Worm (Caenorhabditis elegans) whole organism, young adult: ENCODE results near the gene B0222.1.

Source experiments
- B0019.2 ChIP-seq: fragments of 200-800 bp; sonication (Bioruptor generic); conservative IDR thresholded peaks from 2 replicates; pipeline ENCODE4 v1.3.6; 2022; ENCODE audit warnings: missing genetic modification reagents, missing genetic modification characterization, missing compliant biosample characterization
- B0336.3 ChIP-seq: fragments of 200-800 bp; sonication (Bioruptor generic); IDR thresholded peaks from 2 replicates; pipeline ENCODE4 v1.3.6; 2022; ENCODE audit warnings: missing genetic modification characterization, missing compliant biosample characterization
- C17E4.6 ChIP-seq: fragments of 200-800 bp; sonication (Bioruptor generic); IDR thresholded peaks from 2 replicates; pipeline ENCODE4 v1.3.6; 2022; ENCODE audit warnings: missing genetic modification reagents, missing genetic modification characterization, missing compliant biosample characterization
- F52B5.7 ChIP-seq: sonication (generic microtip); optimal IDR thresholded peaks from 2 replicates; lab custom pipeline; 2016; ENCODE audit warnings: mild to moderate bottlenecking, missing genetic modification characterization, missing compliant biosample characterization
- K11D2.4 ChIP-seq: fragments of 200-800 bp; sonication (Bioruptor generic); IDR thresholded peaks from 2 replicates; pipeline ENCODE4 v1.3.6; 2022; ENCODE audit warnings: missing genetic modification reagents, missing genetic modification characterization, missing compliant biosample characterization
- K12H6.12 ChIP-seq: fragments of 200-800 bp; sonication (Bioruptor generic); optimal IDR thresholded peaks from 2 replicates; lab custom pipeline; 2018; ENCODE audit warnings: mild to moderate bottlenecking, missing genetic modification characterization, missing compliant biosample characterization
- T26A5.8 ChIP-seq: sonication (generic microtip); optimal IDR thresholded peaks from 2 replicates; lab custom pipeline; 2016; ENCODE audit warnings: missing genetic modification characterization, missing compliant biosample characterization
- Y53F4B.3 ChIP-seq: fragments of 200-800 bp; sonication (Bioruptor generic); IDR thresholded peaks from 2 replicates; pipeline ENCODE4 v1.3.6; 2022; ENCODE audit warnings: missing genetic modification reagents, missing genetic modification characterization, missing compliant biosample characterization
- Y56A3A.18 ChIP-seq: fragments of 200-800 bp; sonication (Bioruptor generic); IDR thresholded peaks from 2 replicates; pipeline ENCODE4 v1.3.6; 2022; ENCODE audit warnings: missing genetic modification reagents, missing genetic modification characterization, missing compliant biosample characterization
- Y67H2A.10 ChIP-seq: fragments of 200-800 bp; sonication (Bioruptor generic); conservative IDR thresholded peaks from 2 replicates; pipeline ENCODE4 v1.3.6; 2022; ENCODE audit warnings: missing genetic modification reagents, missing genetic modification characterization, missing compliant biosample characterization
- atf-7 ChIP-seq: sonication (generic microtip); optimal IDR thresholded peaks from 2 replicates; lab custom pipeline; 2017; ENCODE audit warnings: mild to moderate bottlenecking, missing genetic modification characterization, missing compliant biosample characterization
- athp-1 ChIP-seq: sonication (generic microtip); optimal IDR thresholded peaks from 2 replicates; lab custom pipeline; 2017; ENCODE audit warnings: mild to moderate bottlenecking, missing genetic modification characterization, missing compliant biosample characterization
- attf-6 ChIP-seq: fragments of 200-800 bp; sonication (Bioruptor generic); IDR thresholded peaks from 2 replicates; pipeline ENCODE4 v1.3.6; 2022; ENCODE audit warnings: missing genetic modification reagents, missing genetic modification characterization, missing compliant biosample characterization
- ccch-3 ChIP-seq: fragments of 200-800 bp; sonication (Bioruptor generic); optimal IDR thresholded peaks from 2 replicates; lab custom pipeline; 2018; ENCODE audit warnings: mild to moderate bottlenecking, missing genetic modification characterization, missing compliant biosample characterization
- cebp-1 ChIP-seq, 2 experiments: fragments of 200-800 bp in 1 of 2; sonication (Bioruptor generic) in 1 of 2; sonication (generic microtip) in 1 of 2; IDR thresholded peaks in 1 of 2; optimal IDR thresholded peaks in 1 of 2; 2 replicates each; pipeline versions ENCODE4 v1.3.6 to Lab custom; 2017 to 2022; ENCODE audit warnings: missing compliant biosample characterization in 2 of 2, missing genetic modification characterization in 2 of 2, mild to moderate bottlenecking in 1 of 2, missing genetic modification reagents in 1 of 2, moderate library complexity in 1 of 2
- ceh-40 ChIP-seq: fragments of 200-800 bp; sonication (Bioruptor generic); IDR thresholded peaks from 2 replicates; pipeline ENCODE4 v1.3.6; 2022; ENCODE audit warnings: missing genetic modification characterization, missing compliant biosample characterization
- ceh-58 ChIP-seq: fragments of 200-800 bp; sonication (Bioruptor generic); IDR thresholded peaks from 2 replicates; pipeline ENCODE4 v1.3.6; 2022; ENCODE audit warnings: missing genetic modification characterization, missing compliant biosample characterization
- dox-1 ChIP-seq: fragments of 200-800 bp; sonication (Bioruptor generic); IDR thresholded peaks from 2 replicates; pipeline ENCODE4 v1.3.6; 2022; ENCODE audit warnings: missing genetic modification reagents, missing genetic modification characterization, missing compliant biosample characterization
- egl-44 ChIP-seq: fragments of 200-800 bp; sonication (Bioruptor generic); IDR thresholded peaks from 2 replicates; pipeline ENCODE4 v1.3.6; 2022; ENCODE audit warnings: missing genetic modification reagents, missing genetic modification characterization, missing compliant biosample characterization
- egrh-3 ChIP-seq: fragments of 200-800 bp; sonication (Bioruptor generic); IDR thresholded peaks from 2 replicates; pipeline ENCODE4 v1.3.6; 2022; ENCODE audit warnings: missing genetic modification reagents, missing genetic modification characterization, missing compliant biosample characterization
- ekl-4 ChIP-seq: fragments of 200-800 bp; sonication (Bioruptor generic); IDR thresholded peaks from 2 replicates; pipeline ENCODE4 v1.3.6; 2022; ENCODE audit warnings: missing genetic modification reagents, missing genetic modification characterization, missing compliant biosample characterization
- gei-17 ChIP-seq: fragments of 200-800 bp; sonication (Bioruptor generic); optimal IDR thresholded peaks from 2 replicates; lab custom pipeline; 2018; ENCODE audit warnings: mild to moderate bottlenecking, missing genetic modification characterization, missing compliant biosample characterization
- him-1 ChIP-seq: sonication (generic microtip); optimal IDR thresholded peaks from 2 replicates; lab custom pipeline; 2016; ENCODE audit warnings: missing genotype, missing genetic modification reagents, missing genetic modification characterization, missing compliant biosample characterization
- hlh-12 ChIP-seq: sonication (generic microtip); optimal IDR thresholded peaks from 2 replicates; lab custom pipeline; 2016; ENCODE audit warnings: missing genetic modification characterization, missing compliant biosample characterization
- hmg-1.2 ChIP-seq: fragments of 200-800 bp; sonication (Bioruptor generic); IDR thresholded peaks from 2 replicates; pipeline ENCODE4 v1.3.6; 2022; ENCODE audit warnings: missing genetic modification reagents, missing genetic modification characterization, missing compliant biosample characterization
- hmg-20 ChIP-seq: fragments of 200-800 bp; sonication (Bioruptor generic); IDR thresholded peaks from 2 replicates; pipeline ENCODE4 v1.3.6; 2022; ENCODE audit warnings: missing genetic modification reagents, missing genetic modification characterization, missing compliant biosample characterization
- hsf-1 ChIP-seq: fragments of 200-800 bp; sonication (Bioruptor generic); IDR thresholded peaks from 2 replicates; pipeline ENCODE4 v1.3.6; 2022; ENCODE audit warnings: missing genetic modification reagents, missing genetic modification characterization, missing compliant biosample characterization
- lag-1 ChIP-seq: fragments of 200-800 bp; sonication (Bioruptor generic); IDR thresholded peaks from 2 replicates; pipeline ENCODE4 v1.3.6; 2022; ENCODE audit warnings: missing genetic modification reagents, missing genetic modification characterization, missing compliant biosample characterization
- let-526 ChIP-seq: fragments of 200-800 bp; sonication (Bioruptor generic); IDR thresholded peaks from 2 replicates; pipeline ENCODE4 v1.3.6; 2022; ENCODE audit warnings: missing genetic modification reagents, missing genetic modification characterization, missing compliant biosample characterization
- lsl-1 ChIP-seq: fragments of 200-800 bp; sonication (Bioruptor generic); optimal IDR thresholded peaks from 2 replicates; lab custom pipeline; 2018; ENCODE audit warnings: mild to moderate bottlenecking, missing genetic modification characterization, moderate library complexity, missing compliant biosample characterization
- mxl-1 ChIP-seq: sonication (generic microtip); optimal IDR thresholded peaks from 2 replicates; lab custom pipeline; 2016; ENCODE audit warnings: missing genetic modification characterization, missing compliant biosample characterization
- nfya-1 ChIP-seq: sonication (generic microtip); optimal IDR thresholded peaks from 2 replicates; lab custom pipeline; 2017; ENCODE audit warnings: antibody characterized with exemption, missing compliant biosample characterization, missing genetic modification characterization, borderline replicate concordance; ENCODE audit not compliant: insufficient read depth
- pbrm-1 ChIP-seq: fragments of 200-800 bp; sonication (Bioruptor generic); IDR thresholded peaks from 2 replicates; pipeline ENCODE4 v1.3.6; 2022; ENCODE audit warnings: missing genetic modification reagents, missing genetic modification characterization, missing compliant biosample characterization
- repo-1 ChIP-seq: sonication (generic microtip); optimal IDR thresholded peaks from 2 replicates; lab custom pipeline; 2017; ENCODE audit warnings: mild to moderate bottlenecking, missing genetic modification characterization, missing compliant biosample characterization
- sdz-38 ChIP-seq: sonication (generic microtip); optimal IDR thresholded peaks from 2 replicates; lab custom pipeline; 2016; ENCODE audit warnings: missing genotype, missing genetic modification characterization, missing compliant biosample characterization
- sea-2 ChIP-seq: fragments of 200-800 bp; sonication (Bioruptor generic); IDR thresholded peaks from 2 replicates; pipeline ENCODE4 v1.3.6; 2022; ENCODE audit warnings: missing genetic modification characterization, missing compliant biosample characterization
- snpc-3.4 ChIP-seq: sonication (generic microtip); optimal IDR thresholded peaks from 2 replicates; lab custom pipeline; 2017; ENCODE audit warnings: missing genetic modification characterization, mild to moderate bottlenecking, missing compliant biosample characterization, antibody characterized with exemption, moderate library complexity, missing genotype, missing genetic modification reagents
- tbx-9 ChIP-seq: sonication (generic microtip); optimal IDR thresholded peaks from 2 replicates; lab custom pipeline; 2016; ENCODE audit warnings: borderline replicate concordance, missing genetic modification characterization, inconsistent platforms, missing compliant biosample characterization
- tlf-1 ChIP-seq: fragments of 200-800 bp; sonication (Bioruptor generic); optimal IDR thresholded peaks from 2 replicates; lab custom pipeline; 2018; ENCODE audit warnings: mild to moderate bottlenecking, missing genetic modification characterization, missing compliant biosample characterization
- xnd-1 ChIP-seq: sonication (generic microtip); optimal IDR thresholded peaks from 2 replicates; lab custom pipeline; 2016; ENCODE audit warnings: missing genotype, missing genetic modification reagents, missing genetic modification characterization, missing compliant biosample characterization
- zim-3 ChIP-seq: sonication (generic microtip); optimal IDR thresholded peaks from 2 replicates; lab custom pipeline; 2017; ENCODE audit warnings: mild to moderate bottlenecking, missing genetic modification characterization, moderate library complexity, missing compliant biosample characterization
- ztf-26 ChIP-seq: sonication (generic microtip); optimal IDR thresholded peaks from 2 replicates; lab custom pipeline; 2017; ENCODE audit warnings: missing genetic modification characterization, missing compliant biosample characterization

B0222.1 gene

DNA sequence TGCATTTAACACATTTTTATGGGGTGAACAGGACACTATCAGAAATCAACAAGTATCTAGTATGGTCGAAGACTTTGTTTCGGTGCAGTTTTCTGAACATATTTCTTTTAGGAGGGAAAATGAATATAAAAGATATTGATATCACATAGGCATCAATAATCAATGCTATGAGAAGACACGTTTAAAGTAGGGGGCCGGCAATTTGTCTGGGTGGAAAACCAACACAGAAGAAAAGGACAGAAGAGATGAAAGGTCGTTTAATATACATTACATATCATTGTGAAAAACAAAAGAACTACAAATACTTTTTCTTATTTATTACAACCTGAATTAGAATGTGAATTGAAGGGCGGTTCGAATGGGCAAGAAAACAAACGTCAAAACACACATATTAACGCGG is 18.3 kb downstream of the B0222.1 start:
- TF ChIP-seq B0019.2 (GFP tag; lab: Robert Waterston, UW) = no peak
- no peak for TF ChIP-seq lag-1 (GFP tag; lab: Robert Waterston, UW)
- no peak for TF ChIP-seq snpc-3.4
- no peak for TF ChIP-seq xnd-1 (tag; lab: Kevin White, UChicago)
- no peak for TF ChIP-seq attf-6 (GFP tag; lab: Robert Waterston, UW)
- TF ChIP-seq K12H6.12 = no peak
- no peak for TF ChIP-seq Y56A3A.18 (GFP tag; lab: Robert Waterston, UW)
- TF ChIP-seq K11D2.4 (GFP tag; lab: Robert Waterston, UW) = no peak

DNA sequence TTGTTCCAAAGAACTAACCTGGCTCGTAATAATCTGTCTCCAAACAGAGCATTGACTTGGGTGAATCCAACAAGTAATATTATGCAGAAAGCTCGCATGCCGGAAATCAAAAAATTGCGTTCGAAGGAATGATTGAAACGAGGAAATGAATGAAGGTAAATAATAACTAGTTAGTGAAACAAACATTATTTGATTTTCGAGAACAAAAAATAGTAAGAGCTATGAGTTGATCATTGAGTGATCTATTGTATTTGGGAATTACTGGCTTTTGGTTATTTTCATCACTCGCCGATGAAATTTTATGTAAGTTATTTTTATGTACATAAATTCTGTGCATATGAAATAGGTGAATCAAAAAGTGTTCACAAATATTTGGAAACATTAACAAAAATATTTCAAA is 20.7 kb downstream of the B0222.1 start, which contains the start of gene B0222.5:
TSS of gene B0222.5 (minus strand) at position 101 of the 400 bp plus-strand sequence.
- TF ChIP-seq zim-3 (tag; lab: Kevin White, UChicago) (no peak), ceh-40 (GFP tag; lab: Robert Waterston, UW) (no peak), tbx-9 (tag; lab: Kevin White, UChicago) (no peak)

DNA sequence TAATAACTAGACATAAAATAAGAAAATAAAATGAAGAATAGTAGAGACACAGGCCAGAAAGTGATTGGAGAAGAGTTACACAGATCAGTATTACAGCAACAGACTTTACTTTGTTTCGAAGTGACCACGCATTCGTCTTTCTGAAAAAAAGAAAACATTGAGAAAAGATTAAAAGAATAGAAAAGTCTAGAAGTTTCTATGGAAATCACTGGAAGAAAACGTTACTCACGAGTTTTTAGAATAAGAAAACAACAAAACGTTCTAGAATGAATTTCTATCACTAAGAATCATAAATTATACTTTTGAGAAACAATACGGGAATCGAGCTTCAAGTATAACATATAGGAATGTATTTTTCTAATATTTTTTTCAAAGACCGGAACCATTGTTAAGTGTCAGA is 21.6 kb downstream of the B0222.1 start:
- TF ChIP-seq ekl-4 (no peak), ztf-26 (tag; lab: Kevin White, UChicago) (peak; percentile 5)

DNA sequence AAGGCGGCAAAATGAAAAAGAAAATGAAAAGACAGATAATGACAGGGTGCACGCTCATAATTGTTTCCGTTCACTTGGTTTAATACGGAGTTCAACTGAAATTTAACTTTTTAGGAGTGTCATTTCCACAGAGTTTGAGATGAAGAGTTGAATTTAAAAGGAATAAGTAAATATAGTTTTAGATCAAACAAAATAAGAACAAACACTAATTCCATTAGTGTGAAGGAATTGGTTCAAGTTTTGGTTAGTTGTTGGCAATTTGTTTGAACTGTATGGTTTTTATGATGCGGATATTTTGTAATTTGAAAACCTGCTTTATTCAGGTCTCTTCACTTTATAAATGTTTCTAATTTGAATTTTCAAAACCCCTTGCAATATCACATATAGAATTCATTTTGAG is 22.6 kb downstream of the B0222.1 start, which contains the start of gene B0222.15:
TSS of gene B0222.15 (minus strand) at position 101 of the 400 bp plus-strand sequence.
- TF ChIP-seq nfya-1 (no peak), gei-17 (GFP tag; lab: Kevin White, UChicago) (no peak), dox-1 (no peak), pbrm-1 (GFP tag; lab: Robert Waterston, UW) (no peak), cebp-1 (GFP tag; IDR thresholded peaks at IDR 0.05; lab: Robert Waterston, UW) (no peak), cebp-1 (tag; optimal IDR thresholded peaks at IDR 0.05; lab: Kevin White, UChicago) (no peak), him-1 (tag; lab: Kevin White, UChicago) (no peak), Y67H2A.10 (no peak), mxl-1 (tag; lab: Kevin White, UChicago) (no peak), snpc-3.4 (no peak), atf-7 (no peak), Y56A3A.18 (GFP tag; lab: Robert Waterston, UW) (no peak), lsl-1 (no peak), athp-1 (no peak)

DNA sequence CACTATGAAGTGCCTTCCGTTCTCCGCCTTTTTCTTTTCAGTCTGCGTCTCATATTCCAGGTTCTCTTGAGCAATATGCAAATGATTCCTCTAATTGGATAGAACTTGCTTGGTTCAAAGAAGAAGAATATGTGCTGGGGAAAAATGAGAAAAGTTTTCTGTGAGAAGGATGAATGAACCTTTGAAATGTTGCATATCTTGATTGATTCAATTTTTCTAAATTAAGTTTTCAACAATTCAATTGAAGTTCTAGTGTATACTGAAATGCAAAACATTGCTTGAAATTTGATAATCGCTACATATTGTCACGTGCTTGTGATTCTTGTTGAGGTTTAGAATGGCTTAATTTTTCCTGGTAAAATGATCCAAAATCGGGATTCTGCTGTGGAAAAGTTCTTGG is 23.5 kb downstream of the B0222.1 start:
- no peak for TF ChIP-seq egrh-3 (GFP tag; lab: Robert Waterston, UW)
- TF ChIP-seq B0336.3 (GFP tag; lab: Robert Waterston, UW) = no peak
- no peak for TF ChIP-seq sdz-38 (tag; lab: Kevin White, UChicago)
- TF ChIP-seq hmg-1.2 (GFP tag; lab: Robert Waterston, UW) = no peak
- no peak for TF ChIP-seq Y53F4B.3 (GFP tag; lab: Robert Waterston, UW)

DNA sequence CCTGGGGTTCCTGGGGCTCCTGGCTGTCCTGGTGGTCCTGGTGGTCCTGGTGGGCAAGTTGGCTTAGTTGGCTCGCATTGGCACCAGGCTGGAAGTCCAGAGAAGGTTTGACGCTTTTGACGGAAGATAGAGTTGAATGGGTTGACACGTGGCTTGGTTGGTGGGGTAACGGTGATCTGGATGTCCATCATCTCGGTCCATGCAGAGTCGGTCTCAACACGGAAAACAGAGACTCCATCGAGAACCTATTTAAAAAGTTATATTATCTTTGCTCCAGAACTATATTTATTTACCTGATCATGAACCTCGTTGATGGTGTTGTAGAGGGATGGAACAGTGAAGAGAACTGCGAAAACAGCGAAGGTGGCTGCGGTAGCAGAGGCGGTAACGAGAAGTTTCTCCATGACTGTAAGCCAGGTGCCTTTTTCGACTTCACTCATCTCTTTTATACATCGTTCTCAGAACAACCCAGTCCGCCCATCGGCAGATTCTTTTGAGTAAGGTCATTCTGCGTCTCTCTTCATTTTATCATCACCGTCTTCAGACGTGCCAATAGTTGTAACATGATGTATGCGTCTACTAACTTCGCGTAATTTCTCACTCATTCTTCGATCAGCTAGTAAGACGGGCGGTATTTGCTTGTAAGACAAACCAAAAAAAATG is 26.3 kb downstream of the B0222.1 start, which contains the start of gene col-144:
TSS of gene col-144 (minus strand) at position 419 of the 663 bp plus-strand sequence.
- TF ChIP-seq hlh-12 (no peak), C17E4.6 (GFP tag; lab: Robert Waterston, UW) (no peak), ccch-3 (no peak), tlf-1 (GFP tag; lab: Kevin White, UChicago) (no peak), sea-2 (GFP tag; lab: Robert Waterston, UW) (no peak), hsf-1 (GFP tag; lab: Robert Waterston, UW) (no peak), ceh-58 (GFP tag; lab: Robert Waterston, UW) (no peak), let-526 (GFP tag; lab: Robert Waterston, UW) (no peak), egl-44 (GFP tag; lab: Robert Waterston, UW) (no peak), repo-1 (no peak), T26A5.8 (tag; lab: Kevin White, UChicago) (no peak), F52B5.7 (tag; lab: Kevin White, UChicago) (no peak), hmg-20 (GFP tag; lab: Robert Waterston, UW) (no peak)
